Worm (Caenorhabditis elegans): ENCODE results near the gene Y51H7C.8.

DNA sequence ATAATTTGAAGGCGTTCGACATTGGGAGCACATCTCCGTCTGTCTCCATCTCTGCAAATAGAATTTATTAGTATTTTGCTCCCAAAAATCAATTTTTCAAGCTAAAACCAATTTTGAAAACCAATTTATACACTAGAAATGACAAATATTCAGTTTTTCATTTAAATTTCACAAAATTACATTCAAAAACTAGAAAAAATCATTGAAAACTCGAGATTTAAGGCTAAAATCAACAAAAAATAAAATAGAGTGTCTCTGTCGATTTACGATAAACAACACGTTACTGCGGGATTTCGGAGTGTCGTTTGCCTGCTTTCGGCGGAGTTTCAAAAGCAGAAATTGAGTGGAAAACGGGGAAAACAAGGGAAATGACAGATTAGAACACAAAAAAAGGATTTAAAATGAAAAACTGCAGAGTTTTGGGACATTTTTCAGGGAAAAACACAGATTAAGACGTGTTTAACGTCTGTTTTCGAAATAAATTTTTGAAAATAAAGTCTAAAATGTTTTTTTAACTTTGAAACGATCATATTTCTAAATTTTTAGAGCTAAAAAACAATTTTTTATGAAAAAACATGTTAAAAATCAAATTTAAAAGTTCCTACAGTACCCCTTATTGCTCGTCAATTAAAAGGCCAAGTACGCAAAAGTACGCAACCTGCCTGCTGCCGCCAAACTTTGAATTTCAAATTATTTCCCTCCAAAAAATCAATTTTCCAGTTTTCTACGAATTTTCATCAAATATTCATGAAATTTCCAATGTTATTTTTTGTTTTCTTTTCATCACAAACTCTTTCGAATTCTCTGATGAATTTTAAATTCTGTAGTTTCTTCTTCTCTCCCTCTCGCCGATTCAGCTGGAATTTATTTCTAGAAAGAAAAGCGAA lies 36.1 kb downstream of the Y51H7C.8 start, which contains the start of gene nol-6:
- TF ChIP-seq nhr-6 (tag; optimal IDR thresholded peaks at IDR 0.05) = no peak
- TF ChIP-seq elt-1 (tag; optimal IDR thresholded peaks at IDR 0.05) = no peak
- peak; percentile 25 for TF ChIP-seq crh-2 (tag; optimal IDR thresholded peaks at IDR 0.05)
- TF ChIP-seq elt-3 (tag; optimal IDR thresholded peaks at IDR 0.05) = no peak
- TF ChIP-seq mab-5 (tag; optimal IDR thresholded peaks at IDR 0.05) = no peak
- TF ChIP-seq ama-1 (optimal IDR thresholded peaks at IDR 0.05) = no peak
- peak; percentile 88 for TF ChIP-seq R02D3.7 (tag; optimal IDR thresholded peaks at IDR 0.05)
- no peak for TF ChIP-seq ztf-4 (tag; optimal IDR thresholded peaks at IDR 0.05)
- no peak for TF ChIP-seq nhr-237 (tag; optimal IDR thresholded peaks at IDR 0.05)
- no peak for TF ChIP-seq dmd-4 (tag; optimal IDR thresholded peaks at IDR 0.05)
- no peak for TF ChIP-seq ceh-82 (tag; optimal IDR thresholded peaks at IDR 0.05)
- TF ChIP-seq unc-62 (GFP tag; optimal IDR thresholded peaks at IDR 0.05) = no peak
- TF ChIP-seq ZK546.5 (tag; optimal IDR thresholded peaks at IDR 0.05) = no peak
- no peak for TF ChIP-seq aly-2 (tag; optimal IDR thresholded peaks at IDR 0.05)
